Fruit fly (Drosophila melanogaster) whole organism, embryonic: ENCODE measurements around the gene C901.

Source experiments
- Ada2b ChIP-seq: fragments of 200-800 bp; sonication (Bioruptor generic); IDR thresholded peaks from 2 replicates; pipeline ENCODE4 v1.3.6; 2022; ENCODE audit warnings: missing biosample characterization, missing genetic modification characterization
- Blimp-1 ChIP-seq: fragments of 200-800 bp; sonication (Bioruptor generic); optimal IDR thresholded peaks from 3 replicates; lab custom pipeline; 2018; ENCODE audit warnings: missing biosample characterization, missing genetic modification characterization, mild to moderate bottlenecking, moderate library complexity, missing genetic modification reagents
- CG1024 ChIP-seq: fragments of 200-800 bp; sonication (Bioruptor generic); IDR thresholded peaks from 2 replicates; pipeline ENCODE4 v1.3.6; 2022; ENCODE audit warnings: missing biosample characterization, missing genetic modification characterization
- CG13287 ChIP-seq: fragments of 200-800 bp; sonication (Bioruptor generic); IDR thresholded peaks from 2 replicates; pipeline ENCODE4 v1.3.6; 2022; ENCODE audit warnings: missing biosample characterization, missing genetic modification characterization; ENCODE audit not compliant: partially characterized antibody
- CG14667 ChIP-seq: fragments of 200-800 bp; sonication (Bioruptor generic); IDR thresholded peaks from 2 replicates; pipeline ENCODE4 v1.3.6; 2022; ENCODE audit warnings: missing biosample characterization, missing genetic modification characterization
- CG15073 ChIP-seq: fragments of 200-800 bp; sonication (Bioruptor generic); optimal IDR thresholded peaks from 2 replicates; lab custom pipeline; 2016; ENCODE audit warnings: missing biosample characterization, missing genetic modification characterization
- CG2116 ChIP-seq: fragments of 200-800 bp; sonication (Bioruptor generic); optimal IDR thresholded peaks from 3 replicates; lab custom pipeline; 2018; ENCODE audit warnings: missing biosample characterization, mild to moderate bottlenecking, missing genetic modification characterization
- CG2678 ChIP-seq: fragments of 200-800 bp; sonication (Bioruptor generic); optimal IDR thresholded peaks from 3 replicates; lab custom pipeline; 2019; ENCODE audit warnings: missing biosample characterization, mild to moderate bottlenecking, missing genetic modification characterization, moderate library complexity
- CG32772 ChIP-seq: fragments of 200-800 bp; sonication (Bioruptor generic); IDR thresholded peaks from 2 replicates; pipeline ENCODE4 v1.3.6; 2022; ENCODE audit warnings: missing biosample characterization, missing genetic modification characterization
- CG4328 ChIP-seq: fragments of 200-800 bp; sonication (Bioruptor generic); optimal IDR thresholded peaks from 3 replicates; lab custom pipeline; 2017; ENCODE audit warnings: missing biosample characterization, missing genetic modification reagents, missing genetic modification characterization
- CG9932 ChIP-seq: fragments of 200-800 bp; sonication (Bioruptor generic); IDR thresholded peaks from 2 replicates; pipeline ENCODE4 v1.3.6; 2022; ENCODE audit warnings: missing biosample characterization, missing genetic modification characterization
- Dip2 ChIP-seq: fragments of 200-800 bp; sonication (Bioruptor generic); IDR thresholded peaks from 2 replicates; pipeline ENCODE4 v1.3.6; 2022; ENCODE audit warnings: missing biosample characterization, missing genetic modification characterization
- Dip3 ChIP-seq: fragments of 200-800 bp; sonication (Bioruptor generic); optimal IDR thresholded peaks from 3 replicates; lab custom pipeline; 2016; ENCODE audit warnings: missing biosample characterization, missing genetic modification characterization
- HLH3B ChIP-seq: fragments of 200-800 bp; sonication (Bioruptor generic); IDR thresholded peaks from 2 replicates; pipeline ENCODE4 v1.3.6; 2022; ENCODE audit warnings: missing biosample characterization, missing genetic modification characterization
- Hr3 ChIP-seq: fragments of 200-800 bp; sonication (Bioruptor generic); optimal IDR thresholded peaks from 3 replicates; lab custom pipeline; 2016; ENCODE audit warnings: missing biosample characterization, missing genetic modification characterization
- MTF-1 ChIP-seq: fragments of 200-800 bp; sonication (Bioruptor generic); optimal IDR thresholded peaks from 2 replicates; lab custom pipeline; 2018; ENCODE audit warnings: missing biosample characterization, mild to moderate bottlenecking, missing genetic modification characterization, borderline replicate concordance
- NFAT ChIP-seq: fragments of 200-800 bp; sonication (Bioruptor generic); IDR thresholded peaks from 2 replicates; pipeline ENCODE4 v1.3.6; 2022; ENCODE audit warnings: missing biosample characterization, missing genetic modification characterization
- NK7.1 ChIP-seq: fragments of 200-800 bp; sonication (Bioruptor generic); optimal IDR thresholded peaks from 3 replicates; lab custom pipeline; 2016; ENCODE audit warnings: missing biosample characterization, missing genetic modification characterization
- Rx ChIP-seq: fragments of 200-800 bp; sonication (Bioruptor generic); IDR thresholded peaks from 2 replicates; pipeline ENCODE4 v1.3.6; 2022; ENCODE audit warnings: missing biosample characterization, missing genetic modification characterization
- Sox100B ChIP-seq: fragments of 200-800 bp; sonication (Bioruptor generic); optimal IDR thresholded peaks from 3 replicates; lab custom pipeline; 2018; ENCODE audit warnings: missing biosample characterization, mild to moderate bottlenecking, missing genetic modification characterization
- Stat92E ChIP-seq, 3 experiments: fragments of >200 bp in 2 of 3; fragments of 200-800 bp in 1 of 3; sonication (Bioruptor generic) in 1 of 3; optimal IDR thresholded peaks; 2 replicates each; lab custom pipeline; 2017 to 2019; ENCODE audit warnings: missing biosample characterization in 3 of 3, missing genetic modification characterization in 3 of 3, mild to moderate bottlenecking in 1 of 3, moderate library complexity in 1 of 3
- TFAM ChIP-seq: fragments of 200-800 bp; sonication (Bioruptor generic); optimal IDR thresholded peaks from 2 replicates; lab custom pipeline; 2017; ENCODE audit warnings: missing biosample characterization, missing genetic modification characterization, inconsistent platforms
- Tbp ChIP-seq: fragments of >200 bp; optimal IDR thresholded peaks from 2 replicates; lab custom pipeline; 2018; ENCODE audit warnings: missing biosample characterization, missing genetic modification characterization
- ato ChIP-seq: fragments of 200-800 bp; sonication (Bioruptor generic); IDR thresholded peaks from 2 replicates; pipeline ENCODE4 v1.3.6; 2022; ENCODE audit warnings: missing biosample characterization, missing genetic modification characterization; ENCODE audit not compliant: partially characterized antibody
- corto ChIP-seq: fragments of 200-800 bp; sonication (Bioruptor generic); optimal IDR thresholded peaks from 2 replicates; lab custom pipeline; 2016; ENCODE audit warnings: missing biosample characterization, mild to moderate bottlenecking, missing genetic modification characterization, moderate library complexity
- croc ChIP-seq: fragments of 200-800 bp; sonication (Bioruptor generic); conservative IDR thresholded peaks from 3 replicates; pipeline ENCODE4 v1.3.6; 2022; ENCODE audit warnings: missing biosample characterization, missing genetic modification characterization
- dpn ChIP-seq, 2 experiments: fragments of 200-800 bp; sonication (Bioruptor generic); optimal IDR thresholded peaks; 3 replicates each; lab custom pipeline; 2016; ENCODE audit warnings: missing biosample characterization in 2 of 2, missing genetic modification characterization in 2 of 2
- dysf ChIP-seq: fragments of 200-800 bp; sonication (Bioruptor generic); IDR thresholded peaks from 3 replicates; pipeline ENCODE4 v1.3.6; 2022; ENCODE audit warnings: missing biosample characterization, missing genetic modification characterization
- exex ChIP-seq: fragments of 200-800 bp; sonication (Bioruptor generic); optimal IDR thresholded peaks from 4 replicates; lab custom pipeline; 2018; ENCODE audit warnings: missing biosample characterization, mild to moderate bottlenecking, missing genetic modification characterization, moderate library complexity
- gsb-n ChIP-seq: fragments of 200-800 bp; sonication (Bioruptor generic); optimal IDR thresholded peaks from 3 replicates; lab custom pipeline; 2018; ENCODE audit warnings: missing biosample characterization, mild to moderate bottlenecking, missing genetic modification characterization
- jing ChIP-seq: fragments of 200-800 bp; sonication (Bioruptor generic); optimal IDR thresholded peaks from 2 replicates; lab custom pipeline; 2018; ENCODE audit warnings: missing biosample characterization, mild to moderate bottlenecking, missing genetic modification characterization
- kah ChIP-seq: fragments of 200-800 bp; sonication (Bioruptor generic); optimal IDR thresholded peaks from 2 replicates; lab custom pipeline; 2018; ENCODE audit warnings: missing biosample characterization, mild to moderate bottlenecking, missing genetic modification characterization
- kni ChIP-seq: fragments of 200-800 bp; sonication (Bioruptor generic); optimal IDR thresholded peaks from 3 replicates; lab custom pipeline; 2017; ENCODE audit warnings: mild to moderate bottlenecking, missing biosample characterization, missing genetic modification reagents, missing genetic modification characterization
- maf-S ChIP-seq: fragments of 200-800 bp; sonication (Bioruptor generic); optimal IDR thresholded peaks from 2 replicates; lab custom pipeline; 2016; ENCODE audit warnings: missing biosample characterization, missing genetic modification characterization
- mam ChIP-seq: fragments of 200-800 bp; sonication (Bioruptor generic); optimal IDR thresholded peaks from 3 replicates; lab custom pipeline; 2016; ENCODE audit warnings: missing biosample characterization, missing genetic modification characterization
- oc ChIP-seq: fragments of 200-800 bp; sonication (Bioruptor generic); optimal IDR thresholded peaks from 2 replicates; lab custom pipeline; 2018; ENCODE audit warnings: missing biosample characterization, mild to moderate bottlenecking, missing genetic modification characterization, moderate library complexity
- pan ChIP-seq, 4 experiments: fragments of >200 bp in 3 of 4; fragments of 200-800 bp in 1 of 4; sonication (Bioruptor generic) in 1 of 4; optimal IDR thresholded peaks in 3 of 4; IDR thresholded peaks in 1 of 4; 2 replicates each; pipeline versions ENCODE4 v1.3.6 to Lab custom; 2017 to 2022; ENCODE audit warnings: missing biosample characterization in 2 of 4, missing genetic modification characterization in 2 of 4, mixed read lengths in 1 of 4
- pfk ChIP-seq: fragments of 200-800 bp; sonication (Bioruptor generic); optimal IDR thresholded peaks from 2 replicates; lab custom pipeline; 2018; ENCODE audit warnings: missing biosample characterization, mild to moderate bottlenecking, missing genetic modification characterization, moderate library complexity
- pros ChIP-seq: fragments of 200-800 bp; sonication (Bioruptor generic); optimal IDR thresholded peaks from 3 replicates; lab custom pipeline; 2019; ENCODE audit warnings: missing biosample characterization, mild to moderate bottlenecking, missing genetic modification characterization, moderate library complexity
- pum ChIP-seq: fragments of 200-800 bp; sonication (Bioruptor generic); optimal IDR thresholded peaks from 2 replicates; lab custom pipeline; 2016; ENCODE audit warnings: missing biosample characterization, missing genetic modification characterization
- ranshi ChIP-seq: fragments of 200-800 bp; sonication (Bioruptor generic); IDR thresholded peaks from 2 replicates; pipeline ENCODE4 v1.3.6; 2022; ENCODE audit warnings: missing biosample characterization, missing genetic modification characterization
- row ChIP-seq: fragments of 200-800 bp; sonication (Bioruptor generic); IDR thresholded peaks from 3 replicates; pipeline ENCODE4 v1.3.6; 2022; ENCODE audit warnings: missing biosample characterization, missing genetic modification characterization
- so ChIP-seq: fragments of 200-800 bp; sonication (Bioruptor generic); IDR thresholded peaks from 3 replicates; pipeline ENCODE4 v1.3.6; 2022; ENCODE audit warnings: missing biosample characterization, missing genetic modification characterization
- sqz ChIP-seq: fragments of 200-800 bp; sonication (Bioruptor generic); optimal IDR thresholded peaks from 3 replicates; lab custom pipeline; 2018; ENCODE audit warnings: missing biosample characterization, mild to moderate bottlenecking, missing genetic modification characterization
- stc ChIP-seq: fragments of 200-800 bp; sonication (Bioruptor generic); IDR thresholded peaks from 2 replicates; pipeline ENCODE4 v1.3.6; 2022; ENCODE audit warnings: missing biosample characterization, missing genetic modification characterization
- sug ChIP-seq: fragments of 200-800 bp; optimal IDR thresholded peaks from 2 replicates; lab custom pipeline; 2019; ENCODE audit warnings: missing biosample characterization, mild to moderate bottlenecking, missing genetic modification characterization, moderate library complexity
- trem ChIP-seq: fragments of 200-800 bp; optimal IDR thresholded peaks from 3 replicates; lab custom pipeline; 2019; ENCODE audit warnings: missing biosample characterization, mild to moderate bottlenecking, missing genetic modification characterization, moderate library complexity
- vfl ChIP-seq: fragments of 200-800 bp; sonication (Bioruptor generic); optimal IDR thresholded peaks from 2 replicates; lab custom pipeline; 2016; ENCODE audit warnings: missing biosample characterization, missing genetic modification characterization
- wdn ChIP-seq: fragments of 200-800 bp; sonication (Bioruptor generic); IDR thresholded peaks from 2 replicates; pipeline ENCODE4 v1.3.6; 2022; ENCODE audit warnings: missing biosample characterization, missing genetic modification characterization
- zf30C ChIP-seq: fragments of 200-800 bp; sonication (Bioruptor generic); optimal IDR thresholded peaks from 3 replicates; lab custom pipeline; 2018; ENCODE audit warnings: missing biosample characterization, mild to moderate bottlenecking, missing genetic modification characterization

The C901 gene

dm6 chrX:10936599-10936998 is 30.3 kb downstream of the C901 start (continued):
- TF ChIP-seq TFAM (GFP tag; lab: Kevin White, UChicago) (no peak), CG4328 (peak; percentile 71), CG2678 (tag; lab: Kevin White, UChicago) (peak; percentile 92), MTF-1 (GFP tag; lab: Kevin White, UChicago) (peak; percentile 62), CG9932 (GFP tag; lab: Robert Waterston, UW) (peak; percentile 84), corto (GFP tag; lab: Kevin White, UChicago) (no peak), exex (tag; lab: Kevin White, UChicago) (peak; percentile 48), CG15073 (GFP tag; lab: Kevin White, UChicago) (peak; percentile 2), Dip2 (GFP tag; lab: Robert Waterston, UW) (peak; percentile 36; the same call in 1 of the 2 replicates), sug (tag; lab: Kevin White, UChicago) (peak; percentile 74), ato (GFP tag; lab: Robert Waterston, UW) (no peak), Stat92E (GFP tag; optimal IDR thresholded peaks at IDR 0.05; lab: Kevin White, UChicago) (no peak), dysf (GFP tag; lab: Robert Waterston, UW) (peak; percentile 88), NK7.1 (peak; percentile 63), CG14667 (GFP tag; lab: Robert Waterston, UW) (peak; percentile 77), CG32772 (GFP tag; lab: Robert Waterston, UW) (peak; percentile 84), maf-S (GFP tag; lab: Kevin White, UChicago) (peak; percentile 71), so (GFP tag; lab: Robert Waterston, UW) (peak; percentile 91), pfk (GFP tag; lab: Kevin White, UChicago) (no peak), mam (GFP tag; lab: Kevin White, UChicago) (peak; percentile 75), Blimp-1 (GFP tag; lab: Kevin White, UChicago) (peak; percentile 77), NFAT (GFP tag; lab: Robert Waterston, UW) (peak; percentile 68; the same call in 1 of the 2 replicates), Tbp (GFP tag; lab: Kevin White, UChicago) (no peak), sqz (peak; percentile 50), ranshi (peak; percentile 81), Hr3 (GFP tag; lab: Kevin White, UChicago) (peak; percentile 61), CG2116 (GFP tag; lab: Kevin White, UChicago) (peak; percentile 36), vfl (peak; percentile 33), pros (GFP tag; lab: Kevin White, UChicago) (no peak), pan (optimal IDR thresholded peaks at IDR 0.05; lab: Kevin White, UChicago) (no peak), pan (GFP tag; optimal IDR thresholded peaks at IDR 0.05 in 1 of 2, IDR thresholded peaks at IDR 0.05 in 1 of 2) (peak in 1 of 2 experiments; percentile 91), pum (peak; percentile 78), croc (GFP tag; lab: Robert Waterston, UW) (peak; percentile 60; the same call in 2 of the 3 replicates), row (GFP tag; lab: Robert Waterston, UW) (peak; percentile 84), Ada2b (GFP tag; lab: Robert Waterston, UW) (peak; percentile 86), CG13287 (GFP tag; lab: Robert Waterston, UW) (no peak), kah (GFP tag; lab: Kevin White, UChicago) (peak; percentile 75), Dip3 (peak; percentile 65), oc (tag; lab: Kevin White, UChicago) (peak; percentile 89), gsb-n (tag; lab: Kevin White, UChicago) (peak; percentile 77), stc (GFP tag; lab: Robert Waterston, UW) (peak; percentile 91), CG1024 (GFP tag; lab: Robert Waterston, UW) (peak; percentile 70; the same call in 1 of the 2 replicates), Sox100B (GFP tag; lab: Kevin White, UChicago) (peak; percentile 85), kni (peak; percentile 73), jing (peak; percentile 63), dpn (GFP tag; optimal IDR thresholded peaks at IDR 0.05; lab: Kevin White, UChicago) (peak; percentile 83 to 86), zf30C (peak; percentile 67), HLH3B (GFP tag; lab: Robert Waterston, UW) (peak; percentile 88), trem (peak; percentile 58), Rx (GFP tag; lab: Robert Waterston, UW) (peak; percentile 70; the same call in 1 of the 2 replicates), wdn (GFP tag; lab: Robert Waterston, UW) (peak; percentile 50)
